Worm (Caenorhabditis elegans) whole organism, L2 larva: Measurements from ENCODE around the gene lip-1.

Experiments used
- F13H6.1 ChIP-seq: sonication (generic microtip); optimal IDR thresholded peaks from 2 replicates; lab custom pipeline; 2016; ENCODE audit warnings: missing genetic modification characterization, missing compliant biosample characterization
- R02D3.7 ChIP-seq: fragments of 150-350 bp; optimal IDR thresholded peaks from 2 replicates; lab custom pipeline; 2014; ENCODE audit warnings: missing biosample characterization, missing genetic modification characterization
- Y55F3AM.14 ChIP-seq: fragments of 200-800 bp; sonication (Bioruptor generic); optimal IDR thresholded peaks from 2 replicates; lab custom pipeline; 2018; ENCODE audit warnings: mild to moderate bottlenecking, missing genetic modification characterization, missing compliant biosample characterization
- ZK546.5 ChIP-seq: sonication (generic microtip); optimal IDR thresholded peaks from 2 replicates; lab custom pipeline; 2017; ENCODE audit warnings: missing biosample characterization, missing genetic modification characterization
- alr-1 ChIP-seq: fragments of 150-350 bp; optimal IDR thresholded peaks from 2 replicates; lab custom pipeline; 2014; ENCODE audit warnings: missing biosample characterization, missing genetic modification characterization
- blmp-1 ChIP-seq: sonication (generic microtip); optimal IDR thresholded peaks from 2 replicates; lab custom pipeline; 2017; ENCODE audit warnings: missing genetic modification characterization, mild to moderate bottlenecking, missing compliant biosample characterization, antibody characterized with exemption, moderate library complexity; ENCODE audit not compliant: insufficient read depth
- ceh-16 ChIP-seq: fragments of 150-350 bp; optimal IDR thresholded peaks from 2 replicates; lab custom pipeline; 2014; ENCODE audit warnings: missing biosample characterization, missing genetic modification characterization
- crh-2 ChIP-seq: sonication (generic microtip); optimal IDR thresholded peaks from 2 replicates; lab custom pipeline; 2017; ENCODE audit warnings: missing biosample characterization, missing genetic modification characterization
- egl-27 ChIP-seq: sonication (generic microtip); optimal IDR thresholded peaks from 3 replicates; lab custom pipeline; 2017; ENCODE audit warnings: missing biosample characterization, missing genetic modification reagents, missing genetic modification characterization
- elt-1 ChIP-seq: fragments of 150-350 bp; optimal IDR thresholded peaks from 2 replicates; lab custom pipeline; 2014; ENCODE audit warnings: missing biosample characterization, missing genetic modification characterization
- fos-1 ChIP-seq: fragments of 150-350 bp; optimal IDR thresholded peaks from 2 replicates; lab custom pipeline; 2014; ENCODE audit warnings: missing biosample characterization, missing genetic modification characterization
- lin-11 ChIP-seq: fragments of 150-350 bp; sonication (generic microtip); optimal IDR thresholded peaks from 2 replicates; lab custom pipeline; 2014; ENCODE audit warnings: missing biosample characterization, missing genetic modification characterization, inconsistent platforms, mixed read lengths
- lin-13 ChIP-seq: fragments of 150-350 bp; optimal IDR thresholded peaks from 2 replicates; lab custom pipeline; 2014; ENCODE audit warnings: missing biosample characterization, missing genetic modification reagents, missing genetic modification characterization
- lsy-2 ChIP-seq, 2 experiments: fragments of 150-350 bp in 1 of 2; sonication (generic microtip) in 1 of 2; optimal IDR thresholded peaks; 2 replicates each; lab custom pipeline; 2014 to 2017; ENCODE audit warnings: missing biosample characterization in 2 of 2, missing genetic modification characterization in 2 of 2
- mbf-1 ChIP-seq: sonication (generic microtip); optimal IDR thresholded peaks from 2 replicates; lab custom pipeline; 2017; ENCODE audit warnings: missing biosample characterization, missing genetic modification characterization
- mdl-1 ChIP-seq, 2 experiments: fragments of 150-350 bp in 1 of 2; sonication (generic microtip) in 1 of 2; optimal IDR thresholded peaks; 2 replicates each; lab custom pipeline; 2017; ENCODE audit warnings: missing biosample characterization in 2 of 2, missing genetic modification characterization in 2 of 2
- nhr-10 ChIP-seq: sonication (generic microtip); optimal IDR thresholded peaks from 2 replicates; lab custom pipeline; 2017; ENCODE audit warnings: missing biosample characterization, missing genetic modification characterization
- nhr-11 ChIP-seq: fragments of 150-350 bp; optimal IDR thresholded peaks from 2 replicates; lab custom pipeline; 2014; ENCODE audit warnings: missing biosample characterization, missing genetic modification characterization
- nhr-12 ChIP-seq: fragments of 150-350 bp; optimal IDR thresholded peaks from 2 replicates; lab custom pipeline; 2014; ENCODE audit warnings: missing biosample characterization, missing genetic modification characterization
- nhr-129 ChIP-seq: fragments of 150-350 bp; optimal IDR thresholded peaks from 2 replicates; lab custom pipeline; 2014; ENCODE audit warnings: missing biosample characterization, missing genetic modification characterization
- nhr-21 ChIP-seq: fragments of 150-350 bp; optimal IDR thresholded peaks from 2 replicates; lab custom pipeline; 2014; ENCODE audit warnings: missing biosample characterization, missing genetic modification characterization
- nhr-23 ChIP-seq: fragments of 150-350 bp; optimal IDR thresholded peaks from 2 replicates; lab custom pipeline; 2014; ENCODE audit warnings: missing biosample characterization, missing genetic modification reagents, missing genetic modification characterization
- nhr-6 ChIP-seq: fragments of 150-350 bp; optimal IDR thresholded peaks from 2 replicates; lab custom pipeline; 2014; ENCODE audit warnings: missing biosample characterization, missing genetic modification characterization
- nhr-77 ChIP-seq: fragments of 150-350 bp; optimal IDR thresholded peaks from 2 replicates; lab custom pipeline; 2014; ENCODE audit warnings: missing biosample characterization, missing genetic modification characterization
- skn-1 ChIP-seq: sonication (generic microtip); optimal IDR thresholded peaks from 2 replicates; lab custom pipeline; 2017; ENCODE audit warnings: missing biosample characterization, missing genetic modification characterization
- sma-9 ChIP-seq, 2 experiments: fragments of 150-350 bp in 1 of 2; sonication (generic microtip) in 1 of 2; optimal IDR thresholded peaks; 2 replicates each; lab custom pipeline; 2014 to 2016; ENCODE audit warnings: missing genetic modification characterization in 2 of 2, mild to moderate bottlenecking in 1 of 2, missing biosample characterization in 1 of 2, missing compliant biosample characterization in 1 of 2, missing genetic modification reagents in 1 of 2, moderate library complexity in 1 of 2
- snpc-4 ChIP-seq: fragments of 150-350 bp; optimal IDR thresholded peaks from 2 replicates; lab custom pipeline; 2014; ENCODE audit warnings: missing biosample characterization, missing genetic modification characterization
- unc-39 ChIP-seq: fragments of 150-350 bp; optimal IDR thresholded peaks from 2 replicates; lab custom pipeline; 2014; ENCODE audit warnings: missing biosample characterization, missing genetic modification characterization
- unc-55 ChIP-seq: fragments of 150-350 bp; sonication (generic microtip); optimal IDR thresholded peaks from 3 replicates; lab custom pipeline; 2014; ENCODE audit warnings: missing biosample characterization, missing genetic modification reagents, missing genetic modification characterization
- unc-62 ChIP-seq: fragments of 150-350 bp; optimal IDR thresholded peaks from 2 replicates; lab custom pipeline; 2014; ENCODE audit warnings: missing biosample characterization, missing genetic modification reagents, missing genetic modification characterization
- zag-1 ChIP-seq: fragments of 150-350 bp; optimal IDR thresholded peaks from 2 replicates; lab custom pipeline; 2014; ENCODE audit warnings: missing biosample characterization, missing genetic modification characterization
- ztf-11 ChIP-seq: sonication (generic microtip); optimal IDR thresholded peaks from 2 replicates; lab custom pipeline; 2017; ENCODE audit warnings: missing biosample characterization, missing genetic modification characterization
- ztf-4 ChIP-seq: fragments of 150-350 bp; optimal IDR thresholded peaks from 2 replicates; lab custom pipeline; 2014; ENCODE audit warnings: missing biosample characterization, missing genetic modification characterization

The lip-1 gene

DNA sequence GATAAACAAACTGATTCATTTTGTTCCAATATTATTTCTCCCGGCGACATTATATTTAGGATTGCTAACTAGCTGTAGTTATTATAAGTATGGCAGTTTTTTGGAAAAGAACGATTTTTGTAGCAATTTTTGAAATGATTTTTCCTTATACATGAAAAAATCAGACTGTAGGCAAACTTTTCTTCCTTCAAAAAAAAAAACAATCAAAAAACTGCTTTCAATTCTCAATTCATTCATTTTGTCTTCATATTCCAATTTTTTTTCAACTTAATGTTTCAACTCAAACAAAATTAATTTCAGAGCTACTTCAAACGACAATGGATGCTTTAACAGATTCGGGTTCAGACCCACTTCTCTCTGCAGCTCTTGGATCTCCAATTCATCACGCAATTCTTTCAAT, 30.9 kb upstream of the lip-1 start, which contains the start of gene ceh-48:
TSS of gene ceh-48 (plus strand) at position 301 of the 400 bp plus-strand sequence.
- TF ChIP-seq F13H6.1 (tag; lab: Kevin White, UChicago) (no peak), snpc-4 (tag; lab: Kevin White, UChicago) (no peak), ztf-11 (no peak), unc-62 (GFP tag; lab: Kevin White, UChicago) (no peak), egl-27 (tag; lab: Kevin White, UChicago) (no peak), unc-39 (tag; lab: Kevin White, UChicago) (no peak), mbf-1 (tag; lab: Kevin White, UChicago) (no peak), nhr-129 (no peak), lin-11 (tag; lab: Kevin White, UChicago) (no peak), ZK546.5 (no peak), ztf-4 (tag; lab: Kevin White, UChicago) (no peak)

DNA sequence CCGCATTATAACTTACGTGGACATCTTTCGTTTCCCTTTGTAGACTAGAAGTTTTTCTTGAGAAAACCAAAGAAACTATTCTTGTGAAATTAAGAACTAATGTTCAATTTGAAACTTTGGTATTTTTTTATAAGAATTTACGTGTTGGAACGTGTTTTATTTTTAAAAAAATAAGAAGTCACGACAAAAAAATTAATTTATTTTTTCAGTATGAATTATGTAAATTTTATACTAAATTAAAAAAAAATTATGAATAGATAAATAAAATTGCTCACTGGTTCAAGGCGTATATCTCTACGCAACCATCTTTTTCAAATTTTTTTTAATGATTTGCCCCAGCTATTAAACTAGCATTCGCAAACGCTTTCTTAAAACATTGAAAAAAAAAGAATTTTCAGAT, 25.2 kb upstream of the lip-1 start, which contains the start of gene C17H12.5:
TSS of gene C17H12.5 (minus strand) at position 101 of the 400 bp plus-strand sequence.
- TF ChIP-seq R02D3.7 (tag; lab: Kevin White, UChicago): no peak
- TF ChIP-seq nhr-21: no peak
- no peak for TF ChIP-seq skn-1
- TF ChIP-seq ceh-16 (tag; lab: Kevin White, UChicago): no peak
- TF ChIP-seq nhr-77 (tag; lab: Kevin White, UChicago): no peak
- no peak for TF ChIP-seq mbf-1 (tag; lab: Kevin White, UChicago)
- TF ChIP-seq unc-55 (GFP tag; lab: Kevin White, UChicago): no peak
- no peak for TF ChIP-seq nhr-129
- TF ChIP-seq Y55F3AM.14 (GFP tag; lab: Kevin White, UChicago): no peak

DNA sequence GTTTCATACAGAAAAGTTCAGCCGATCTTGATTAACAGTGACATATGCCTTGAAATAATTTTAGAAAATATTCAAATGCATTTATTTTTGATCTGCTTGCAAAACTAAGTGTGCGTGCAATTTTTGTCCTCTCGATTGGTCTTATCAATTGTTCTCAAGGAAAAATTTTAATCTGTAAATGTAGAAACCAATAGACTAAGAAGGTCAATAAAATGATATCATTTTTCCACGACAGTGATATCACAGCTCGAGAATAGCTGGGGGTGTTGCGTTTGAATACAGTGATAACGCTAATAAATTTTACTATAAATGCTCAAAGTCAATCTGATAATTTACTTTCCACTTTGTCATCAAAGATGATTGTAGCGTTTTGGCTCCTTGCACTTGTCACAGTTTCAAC, 24.4 kb upstream of the lip-1 start, which contains the start of gene C17H12.8:
TSS of gene C17H12.8 (plus strand) at position 335 of the 400 bp plus-strand sequence.
- TF ChIP-seq snpc-4 (tag; lab: Kevin White, UChicago) (no peak), sma-9 (GFP tag; optimal IDR thresholded peaks at IDR 0.05; lab: Kevin White, UChicago) (peak; percentile 48), sma-9 (tag; optimal IDR thresholded peaks at IDR 0.05; lab: Kevin White, UChicago) (no peak), mdl-1 (tag; optimal IDR thresholded peaks at IDR 0.05; lab: Kevin White, UChicago) (no peak), nhr-129 (no peak), lsy-2 (tag; optimal IDR thresholded peaks at IDR 0.05; lab: Kevin White, UChicago) (no peak), crh-2 (no peak), fos-1 (peak; percentile 73), lin-13 (GFP tag; lab: Kevin White, UChicago) (no peak), nhr-23 (tag; lab: Kevin White, UChicago) (no peak), nhr-6 (tag; lab: Kevin White, UChicago) (no peak), Y55F3AM.14 (GFP tag; lab: Kevin White, UChicago) (no peak)

DNA sequence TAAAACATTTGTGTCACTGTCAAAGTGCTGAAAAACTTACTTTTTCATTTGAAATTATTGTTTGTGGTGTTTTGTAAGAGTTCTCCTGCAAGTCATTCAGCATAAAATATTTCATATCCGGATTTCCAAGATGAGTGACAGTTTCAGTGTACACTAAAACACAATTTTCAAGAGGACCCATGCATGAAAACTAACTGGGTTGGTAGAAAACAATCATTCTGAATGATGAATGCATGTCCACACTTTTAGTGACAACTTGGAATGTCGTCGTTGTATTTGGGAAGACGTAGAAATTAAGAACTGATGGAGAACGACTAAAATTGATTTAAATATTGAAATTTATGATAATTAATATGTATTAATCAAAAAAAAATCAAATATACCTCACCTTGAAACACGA, 21.0 kb upstream of the lip-1 start:
- TF ChIP-seq egl-27 (tag; lab: Kevin White, UChicago): no peak
- no peak for TF ChIP-seq lsy-2 (tag; optimal IDR thresholded peaks at IDR 0.05; lab: Kevin White, UChicago)
- no peak for TF ChIP-seq unc-39 (tag; lab: Kevin White, UChicago)
- TF ChIP-seq zag-1 (tag; lab: Kevin White, UChicago): no peak
- no peak for TF ChIP-seq Y55F3AM.14 (GFP tag; lab: Kevin White, UChicago)
- TF ChIP-seq alr-1 (tag; lab: Kevin White, UChicago): no peak
- TF ChIP-seq mbf-1 (tag; lab: Kevin White, UChicago): no peak
- no peak for TF ChIP-seq mdl-1 (tag; optimal IDR thresholded peaks at IDR 0.05; lab: Kevin White, UChicago)
- no peak for TF ChIP-seq crh-2

DNA sequence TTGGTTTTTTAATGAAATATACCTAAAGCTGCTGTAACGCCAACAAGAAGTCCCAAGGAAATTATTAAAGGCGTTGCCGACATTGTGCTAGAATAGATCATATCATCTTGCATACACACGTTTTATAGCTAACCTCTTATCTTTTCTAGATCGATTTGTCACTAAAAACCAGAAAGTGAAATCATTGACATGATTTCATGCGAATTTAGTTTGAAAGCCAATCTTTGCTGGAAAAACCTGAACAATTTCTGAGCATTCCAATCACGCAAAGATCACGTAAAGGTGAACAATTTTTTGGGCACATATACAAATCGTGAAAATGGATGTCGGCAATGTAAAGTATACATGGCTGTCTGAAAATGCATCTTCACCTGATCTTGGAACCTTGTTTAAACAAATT, 20.4 kb upstream of the lip-1 start, which contains the start of gene C17H12.6:
TSS of gene C17H12.6 (minus strand) at position 101 of the 400 bp plus-strand sequence.
- TF ChIP-seq nhr-77 (tag; lab: Kevin White, UChicago) (no peak), unc-62 (GFP tag; lab: Kevin White, UChicago) (no peak), elt-1 (tag; lab: Kevin White, UChicago) (no peak)

DNA sequence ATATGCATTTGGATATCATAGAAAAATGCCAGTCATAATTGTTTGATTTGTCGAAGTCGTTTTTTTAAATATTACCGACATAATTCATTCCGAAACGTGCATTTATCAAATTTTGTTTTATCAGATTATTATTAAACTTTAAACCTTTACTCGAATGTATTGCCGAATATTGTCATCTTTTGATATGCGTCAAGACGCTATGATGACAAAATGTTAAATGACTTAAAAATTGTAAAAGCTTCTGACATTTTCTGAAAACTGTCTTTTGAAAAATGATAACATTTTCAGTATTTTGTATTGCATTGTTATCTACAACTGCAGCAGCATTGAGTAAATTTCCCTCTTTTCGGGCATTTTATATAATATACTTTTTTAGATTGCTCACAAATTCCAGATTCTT, 18.1 kb upstream of the lip-1 start, which contains the start of gene H20E11.3:
TSS of gene H20E11.3 (plus strand) at position 195 of the 400 bp plus-strand sequence.
- no peak for TF ChIP-seq lsy-2 (tag; optimal IDR thresholded peaks at IDR 0.05; lab: Kevin White, UChicago)
- no peak for TF ChIP-seq nhr-11 (tag; lab: Kevin White, UChicago)
- TF ChIP-seq unc-39 (tag; lab: Kevin White, UChicago): no peak
- TF ChIP-seq fos-1: peak; percentile 49
- peak; percentile 85 for TF ChIP-seq skn-1
- no peak for TF ChIP-seq blmp-1 (tag; lab: Kevin White, UChicago)
- TF ChIP-seq crh-2: no peak
- no peak for TF ChIP-seq ztf-11
- no peak for TF ChIP-seq nhr-12 (tag; lab: Kevin White, UChicago)
- TF ChIP-seq nhr-10: no peak
